Worm (Caenorhabditis elegans) whole organism, young adult: ENCODE measurements around the gene aat-8.

Source experiments
- nfya-1 ChIP-seq: sonication (generic microtip); optimal IDR thresholded peaks from 2 replicates; lab custom pipeline; 2017; ENCODE audit warnings: antibody characterized with exemption, missing compliant biosample characterization, missing genetic modification characterization, borderline replicate concordance; ENCODE audit not compliant: insufficient read depth
- pha-4 ChIP-seq: fragments of 150-350 bp; sonication (generic microtip); optimal IDR thresholded peaks from 2 replicates; lab custom pipeline; 2014; ENCODE audit warnings: missing biosample characterization, missing genetic modification reagents, missing genetic modification characterization
- unc-62 ChIP-seq: fragments of 150-350 bp; optimal IDR thresholded peaks from 2 replicates; lab custom pipeline; 2014; ENCODE audit warnings: missing biosample characterization, missing genetic modification reagents, missing genetic modification characterization

DNA sequence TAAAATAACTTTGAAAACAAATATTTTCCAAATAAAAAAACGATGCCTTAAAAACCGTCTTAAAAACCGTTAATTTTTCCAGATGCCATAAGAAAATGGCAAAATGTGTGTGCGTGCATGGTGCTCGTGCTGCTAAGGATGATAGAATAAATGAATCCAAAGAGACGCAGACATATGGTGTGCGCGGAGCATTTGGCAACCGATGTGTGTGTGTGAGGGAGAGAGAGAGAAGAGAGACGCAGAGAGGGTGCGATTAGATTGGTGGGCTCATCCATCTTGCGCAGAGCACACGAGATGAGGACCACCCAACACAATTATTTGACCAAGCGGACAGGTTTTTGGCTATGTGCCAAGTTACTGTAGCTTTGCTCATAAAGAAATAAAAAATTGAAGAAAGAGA lies 40.1 kb downstream of the aat-8 start:
- no peak for TF ChIP-seq unc-62 (GFP tag; lab: Kevin White, UChicago)
- TF ChIP-seq pha-4 (tag; lab: Kevin White, UChicago): no peak
- TF ChIP-seq nfya-1 (tag; lab: Kevin White, UChicago): no peak
